Worm (Caenorhabditis elegans): Measurements from ENCODE around the gene srxa-14.

DNA sequence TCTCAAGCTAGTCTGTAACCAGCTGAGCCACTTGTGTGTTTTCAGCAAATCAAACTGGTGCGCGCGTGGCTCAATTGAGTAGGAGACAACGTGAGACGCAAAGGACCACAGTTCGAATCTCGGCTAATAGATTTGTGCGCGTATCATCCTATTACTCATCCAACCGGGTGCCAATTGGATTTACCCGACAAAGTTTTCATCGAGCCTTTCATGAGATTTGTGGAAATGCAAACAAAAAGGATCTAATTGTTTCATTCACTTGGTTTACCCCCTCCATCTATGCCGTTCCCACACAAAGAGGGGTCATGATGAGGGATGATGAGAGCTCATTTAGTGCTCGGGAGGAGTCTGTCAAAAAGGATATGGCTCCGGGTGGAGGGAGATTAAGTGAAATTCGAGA is 15.8 kb downstream of the srxa-14 start:
- TF ChIP-seq lin-35 (GFP tag; optimal IDR thresholded peaks at IDR 0.05) = no peak
- no peak for TF ChIP-seq mdl-1 (tag; optimal IDR thresholded peaks at IDR 0.05)
- TF ChIP-seq nhr-76 (tag; optimal IDR thresholded peaks at IDR 0.05) = no peak
- no peak for TF ChIP-seq sox-4 (tag; optimal IDR thresholded peaks at IDR 0.05)
- TF ChIP-seq fos-1 (tag; optimal IDR thresholded peaks at IDR 0.05) = no peak
- no peak for TF ChIP-seq pqm-1 (tag; optimal IDR thresholded peaks at IDR 0.05)
- TF ChIP-seq mef-2 (tag; optimal IDR thresholded peaks at IDR 0.05) = no peak

All from whole organism, L1 larva.